Worm (Caenorhabditis elegans) whole organism, mixed stage, embryonic: ENCODE measurements around the gene M03B6.3.

Experiments
- blmp-1 ChIP-seq: fragments of 150-350 bp; optimal IDR thresholded peaks from 2 replicates; lab custom pipeline; 2014; ENCODE audit warnings: missing biosample characterization, missing genetic modification characterization
- ceh-83 ChIP-seq: fragments of 200-800 bp; sonication (Bioruptor generic); optimal IDR thresholded peaks from 2 replicates; lab custom pipeline; 2018; ENCODE audit warnings: mild to moderate bottlenecking, missing genetic modification characterization, missing compliant biosample characterization
- mls-2 ChIP-seq: sonication (generic microtip); optimal IDR thresholded peaks from 2 replicates; lab custom pipeline; 2016; ENCODE audit warnings: mild to moderate bottlenecking, missing genetic modification characterization, moderate library complexity, missing compliant biosample characterization

DNA sequence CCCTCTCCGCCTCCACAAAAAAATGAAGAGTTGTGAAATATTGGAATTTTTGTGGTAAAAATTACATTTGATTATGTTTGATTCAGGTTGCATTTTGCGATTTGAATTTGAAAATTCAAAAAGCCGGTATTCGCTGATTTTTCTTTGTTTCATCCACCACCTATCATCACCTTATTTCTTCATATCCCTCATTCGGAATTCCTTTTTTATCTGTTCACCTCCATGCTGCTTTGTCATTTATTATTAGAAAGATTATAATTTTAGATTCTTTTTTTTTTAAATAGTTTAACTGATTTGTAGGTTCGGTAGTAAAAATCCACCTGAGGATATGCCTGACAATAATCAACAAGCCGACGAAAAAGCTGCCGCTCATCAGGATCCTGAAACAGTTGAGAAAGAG lies 11.5 kb downstream of the M03B6.3 start, which contains the start of gene mct-3:
- TF ChIP-seq blmp-1 (tag; lab: Kevin White, UChicago) = no peak
- TF ChIP-seq ceh-83 = no peak
- TF ChIP-seq mls-2 (tag; lab: Kevin White, UChicago) = no peak
